Worm (Caenorhabditis elegans): ENCODE data around the gene T04C9.3.

T04C9.3 gene

ce11 chrIII:5982753-5983390, 2.6 kb upstream of the T04C9.3 start:
- TF ChIP-seq hmg-1.2 (GFP tag; IDR thresholded peaks at IDR 0.05) (peak; percentile 63; the same call in 1 of the 2 replicates), lsl-1 (GFP tag; optimal IDR thresholded peaks at IDR 0.05) (no peak)

- TF ChIP-seq ztf-26 (tag; optimal IDR thresholded peaks at IDR 0.05): no peak
- no peak for TF ChIP-seq madf-8 (GFP tag; conservative IDR thresholded peaks at IDR 0.05)
- no peak for TF ChIP-seq pha-4 (tag; optimal IDR thresholded peaks at IDR 0.05)
- no peak for TF ChIP-seq ets-4 (GFP tag; optimal IDR thresholded peaks at IDR 0.05)
- TF ChIP-seq unc-130 (GFP tag; optimal IDR thresholded peaks at IDR 0.05): no peak
- no peak for TF ChIP-seq ceh-58 (GFP tag; IDR thresholded peaks at IDR 0.05)
- TF ChIP-seq madf-10 (tag; optimal IDR thresholded peaks at IDR 0.05): no peak
- TF ChIP-seq lin-35 (GFP tag; optimal IDR thresholded peaks at IDR 0.05): no peak
Observed at ce11 chrIII:5988010-5988409, 2.6 kb downstream of the T04C9.3 start.

ce11 chrIII:5988461-5988860, 3.0 kb downstream of the T04C9.3 start:
- TF ChIP-seq snpc-1.3 (tag; optimal IDR thresholded peaks at IDR 0.05; ENCODE audit: insufficient read depth): peak; percentile 42
- peak; percentile 92 for TF ChIP-seq madf-6 (GFP tag; IDR thresholded peaks at IDR 0.05)
- TF ChIP-seq egl-18 (GFP tag; IDR thresholded peaks at IDR 0.05): no peak
- no peak for TF ChIP-seq attf-5 (GFP tag; optimal IDR thresholded peaks at IDR 0.05)
- TF ChIP-seq F33H1.4 (GFP tag; IDR thresholded peaks at IDR 0.05): peak; percentile 92
- TF ChIP-seq lsl-1 (GFP tag; optimal IDR thresholded peaks at IDR 0.05): peak; percentile 94
- TF ChIP-seq ceh-91 (GFP tag; IDR thresholded peaks at IDR 0.05): peak; percentile 71
- peak; percentile 73 for TF ChIP-seq madf-8 (GFP tag; conservative IDR thresholded peaks at IDR 0.05)
- peak; percentile 87 for TF ChIP-seq xnd-1 (tag; optimal IDR thresholded peaks at IDR 0.05)
- TF ChIP-seq egrh-3 (GFP tag; IDR thresholded peaks at IDR 0.05): no peak
- no peak for TF ChIP-seq ama-1 (optimal IDR thresholded peaks at IDR 0.05)
- TF ChIP-seq ama-1 (GFP tag; optimal IDR thresholded peaks at IDR 0.05): no peak
- peak; percentile 61 for TF ChIP-seq snpc-3.4 (tag; optimal IDR thresholded peaks at IDR 0.05)

- TF ChIP-seq nhr-27 (tag; optimal IDR thresholded peaks at IDR 0.05) (no peak), ets-4 (GFP tag; optimal IDR thresholded peaks at IDR 0.05) (no peak), dpl-1 (GFP tag; optimal IDR thresholded peaks at IDR 0.05) (no peak), F55B11.4 (tag; optimal IDR thresholded peaks at IDR 0.05; ENCODE audit: borderline replicate concordance, insufficient read depth) (no peak), ZK185.1 (tag; optimal IDR thresholded peaks at IDR 0.05; ENCODE audit: poor library complexity, severe bottlenecking) (no peak), die-1 (tag; optimal IDR thresholded peaks at IDR 0.05) (no peak), lsy-27 (tag; optimal IDR thresholded peaks at IDR 0.05; ENCODE audit: borderline replicate concordance, insufficient read depth) (no peak), efl-1 (GFP tag; optimal IDR thresholded peaks at IDR 0.05) (no peak), nhr-80 (tag; optimal IDR thresholded peaks at IDR 0.05) (peak; percentile 74), attf-3 (GFP tag; conservative IDR thresholded peaks at IDR 0.05) (no peak), nfya-1 (tag; optimal IDR thresholded peaks at IDR 0.05; ENCODE audit: borderline replicate concordance, insufficient read depth) (no peak), F52B5.7 (tag; optimal IDR thresholded peaks at IDR 0.05) (no peak), Y53F4B.3 (GFP tag; IDR thresholded peaks at IDR 0.05) (no peak), pha-4 (tag; optimal IDR thresholded peaks at IDR 0.05) (no peak), tbp1 (GFP tag; optimal IDR thresholded peaks at IDR 0.05) (no peak), F39B2.1 (GFP tag; IDR thresholded peaks at IDR 0.05) (no peak), lin-54 (GFP tag; optimal IDR thresholded peaks at IDR 0.05) (peak; percentile 12), tbx-9 (tag; optimal IDR thresholded peaks at IDR 0.05; ENCODE audit: borderline replicate concordance) (no peak), lir-1 (GFP tag; conservative IDR thresholded peaks at IDR 0.05) (no peak), ceh-40 (GFP tag; IDR thresholded peaks at IDR 0.05) (no peak), F23B12.7 (tag; optimal IDR thresholded peaks at IDR 0.05; ENCODE audit: insufficient read depth) (no peak), B0019.2 (GFP tag; conservative IDR thresholded peaks at IDR 0.05) (no peak), snpc-1.3 (tag; optimal IDR thresholded peaks at IDR 0.05; ENCODE audit: insufficient read depth) (no peak), atf-7 (tag; optimal IDR thresholded peaks at IDR 0.05) (no peak)
Observed at ce11 chrIII:5988991-5989726, 3.7 kb downstream of the T04C9.3 start.

Data from whole organism, young adult.